Fruit fly (Drosophila melanogaster) Kc167 (cell line): Measurements from ENCODE around the gene Cep290.

Source experiments
- Sin3A ChIP-seq: fragments of >200 bp; optimal IDR thresholded peaks from 2 replicates; lab custom pipeline; 2018; ENCODE audit warnings: missing external identifiers
- h ChIP-seq: fragments of >200 bp; optimal IDR thresholded peaks from 3 replicates; lab custom pipeline; 2018; ENCODE audit warnings: missing external identifiers
- psq ChIP-seq: fragments of >200 bp; optimal IDR thresholded peaks from 2 replicates; lab custom pipeline; 2017; ENCODE audit warnings: missing external identifiers
- ttk ChIP-seq: sonication (Bioruptor generic); optimal IDR thresholded peaks from 2 replicates; lab custom pipeline; 2017; ENCODE audit warnings: missing external identifiers

DNA sequence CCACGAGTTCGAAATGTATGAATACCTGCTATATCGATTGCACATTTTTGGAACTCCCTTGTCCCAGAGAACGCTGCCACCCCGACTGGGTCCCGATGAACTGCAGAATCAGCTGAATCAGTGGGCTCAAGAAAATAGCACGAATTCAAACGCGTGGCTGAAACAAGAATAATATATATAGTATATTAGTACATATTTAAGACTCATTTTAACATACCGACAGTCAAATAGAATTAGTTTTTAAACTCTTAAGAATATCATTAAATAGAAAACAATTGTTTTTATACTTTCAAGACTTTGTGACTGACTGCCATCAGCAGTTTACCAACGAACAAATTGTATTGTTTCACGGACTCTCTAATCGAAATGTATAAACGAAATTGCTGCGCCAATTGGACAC, 53.4 kb downstream of the Cep290 start, which contains the start of gene CG34057:
- TF ChIP-seq psq (no peak), Sin3A (lab: Kevin White, UChicago) (no peak), h (lab: Kevin White, UChicago) (no peak), ttk (lab: Kevin White, UChicago) (no peak)
